Fruit fly (Drosophila melanogaster): ENCODE results near the gene CG17477.

Gene CG17477

DNA sequence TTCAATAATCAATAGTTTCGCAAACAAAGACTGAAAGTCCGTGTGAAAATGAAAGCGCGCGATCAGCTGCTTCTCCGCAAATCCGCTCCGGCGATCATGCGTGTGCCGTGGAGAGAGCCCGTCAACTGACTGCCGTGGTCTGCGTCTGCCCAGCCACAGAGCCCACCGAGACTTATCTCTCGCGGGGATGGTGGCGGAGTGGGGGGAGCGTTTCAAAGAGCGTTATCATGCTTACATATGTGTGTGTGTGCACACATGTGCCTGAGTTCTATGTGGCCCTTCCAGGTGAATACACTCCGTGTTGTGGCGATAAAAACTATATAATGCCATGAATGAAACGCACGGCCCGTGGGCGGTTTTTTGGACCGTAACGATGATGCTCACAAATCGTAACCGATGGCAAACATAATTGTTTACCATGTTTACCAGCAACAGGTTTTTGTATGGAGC, 48.7 kb downstream of the CG17477 start (continued):
- no peak for TF ChIP-seq CG3838 (GFP tag; optimal IDR thresholded peaks at IDR 0.05)
- TF ChIP-seq CG1792 (GFP tag; optimal IDR thresholded peaks at IDR 0.05): no peak
- TF ChIP-seq mirr (GFP tag; optimal IDR thresholded peaks at IDR 0.05): peak; percentile 86
- TF ChIP-seq Hmr (GFP tag; optimal IDR thresholded peaks at IDR 0.05): peak; percentile 19
- TF ChIP-seq ttk (GFP tag; IDR thresholded peaks at IDR 0.05): no peak
- no peak for TF ChIP-seq CG34224 (GFP tag; IDR thresholded peaks at IDR 0.05; ENCODE audit: partially characterized antibody)
- TF ChIP-seq Blimp-1 (GFP tag; optimal IDR thresholded peaks at IDR 0.05): no peak
- peak; percentile 51 for TF ChIP-seq HLHmδ (GFP tag; optimal IDR thresholded peaks at IDR 0.05)
- TF ChIP-seq CG7987 (GFP tag; optimal IDR thresholded peaks at IDR 0.05): peak; percentile 78
- no peak for TF ChIP-seq nau (GFP tag; optimal IDR thresholded peaks at IDR 0.05)
- TF ChIP-seq HHEX (GFP tag; optimal IDR thresholded peaks at IDR 0.05): no peak
- no peak for TF ChIP-seq CG14965 (GFP tag; optimal IDR thresholded peaks at IDR 0.05; ENCODE audit: borderline replicate concordance)
- TF ChIP-seq CG2116 (GFP tag; optimal IDR thresholded peaks at IDR 0.05): no peak
- TF ChIP-seq crol (GFP tag; IDR thresholded peaks at IDR 0.05): peak; percentile 95
- TF ChIP-seq corto (GFP tag; optimal IDR thresholded peaks at IDR 0.05): no peak
- no peak for TF ChIP-seq E2f1 (GFP tag; IDR thresholded peaks at IDR 0.05)
- no peak for TF ChIP-seq CG10654 (GFP tag; optimal IDR thresholded peaks at IDR 0.05)
- peak; percentile 91 for TF ChIP-seq CG10543 (GFP tag; optimal IDR thresholded peaks at IDR 0.05)
- peak; percentile 70 for TF ChIP-seq CG13894 (tag; optimal IDR thresholded peaks at IDR 0.05)
- no peak for TF ChIP-seq CTCF (GFP tag; optimal IDR thresholded peaks at IDR 0.05)
- no peak for TF ChIP-seq bsh (GFP tag; optimal IDR thresholded peaks at IDR 0.05)
- TF ChIP-seq CG9215 (GFP tag; IDR thresholded peaks at IDR 0.05): no peak
- TF ChIP-seq repo (GFP tag; optimal IDR thresholded peaks at IDR 0.05): no peak
- no peak for TF ChIP-seq gce (GFP tag; IDR thresholded peaks at IDR 0.05)
- TF ChIP-seq CG16815 (GFP tag; optimal IDR thresholded peaks at IDR 0.05): no peak
- no peak for TF ChIP-seq danr (GFP tag; IDR thresholded peaks at IDR 0.05)
- no peak for TF ChIP-seq Rx (GFP tag; IDR thresholded peaks at IDR 0.05)
- no peak for TF ChIP-seq dimm (GFP tag; IDR thresholded peaks at IDR 0.05)
- no peak for TF ChIP-seq mam (GFP tag; optimal IDR thresholded peaks at IDR 0.05)
- TF ChIP-seq lov (optimal IDR thresholded peaks at IDR 0.05): no peak
- 0 out of 3 replicates have a peak, but pooled peaks have one; percentile 18 for TF ChIP-seq lov (GFP tag; IDR thresholded peaks at IDR 0.05)
- no peak for TF ChIP-seq pfk (GFP tag; optimal IDR thresholded peaks at IDR 0.05)
- TF ChIP-seq Max (GFP tag; optimal IDR thresholded peaks at IDR 0.05): no peak
- TF ChIP-seq CG11093 (GFP tag; IDR thresholded peaks at IDR 0.05): no peak
- no peak for TF ChIP-seq lola (GFP tag; optimal IDR thresholded peaks at IDR 0.05)
- TF ChIP-seq btn (GFP tag; optimal IDR thresholded peaks at IDR 0.05): no peak
- TF ChIP-seq Oli (tag; optimal IDR thresholded peaks at IDR 0.05): no peak
- no peak for TF ChIP-seq CG4328 (GFP tag; optimal IDR thresholded peaks at IDR 0.05)
- TF ChIP-seq D (optimal IDR thresholded peaks at IDR 0.05): no peak
- no peak for TF ChIP-seq D (GFP tag; optimal IDR thresholded peaks at IDR 0.05)
- no peak for TF ChIP-seq CG12071 (GFP tag; optimal IDR thresholded peaks at IDR 0.05)
- TF ChIP-seq phol (tag; optimal IDR thresholded peaks at IDR 0.05): no peak
- no peak for TF ChIP-seq sima (GFP tag; optimal IDR thresholded peaks at IDR 0.05)
- TF ChIP-seq CG13775 (GFP tag; optimal IDR thresholded peaks at IDR 0.05): no peak
- TF ChIP-seq zen (tag; optimal IDR thresholded peaks at IDR 0.05): no peak
- TF ChIP-seq CG10274 (GFP tag; optimal IDR thresholded peaks at IDR 0.05): no peak
- no peak; the same call in 1 of the 2 replicates for TF ChIP-seq MBD-R2 (GFP tag; IDR thresholded peaks at IDR 0.05)
- no peak for TF ChIP-seq CG6791 (GFP tag; IDR thresholded peaks at IDR 0.05; ENCODE audit: partially characterized antibody)
- peak; percentile 6 for TF ChIP-seq vfl (GFP tag; optimal IDR thresholded peaks at IDR 0.05)
- TF ChIP-seq Dbx (GFP tag; IDR thresholded peaks at IDR 0.05): peak; percentile 39; the same call in 1 of the 3 replicates
- no peak for TF ChIP-seq CG18764 (GFP tag; optimal IDR thresholded peaks at IDR 0.05)
- TF ChIP-seq CG6272 (GFP tag; IDR thresholded peaks at IDR 0.05): no peak

Data from whole organism, embryonic.